Worm (Caenorhabditis elegans) whole organism, L3 larva: ENCODE data around the gene msp-55.

Experiments
- lin-39 ChIP-seq: fragments of 150-350 bp; optimal IDR thresholded peaks from 2 replicates; lab custom pipeline; 2018; ENCODE audit warnings: missing biosample characterization, missing genetic modification reagents, missing genetic modification characterization
- nhr-11 ChIP-seq: fragments of 150-350 bp; optimal IDR thresholded peaks from 2 replicates; lab custom pipeline; 2014; ENCODE audit warnings: missing biosample characterization, missing genetic modification characterization
- nhr-77 ChIP-seq: fragments of 150-350 bp; optimal IDR thresholded peaks from 2 replicates; lab custom pipeline; 2014; ENCODE audit warnings: missing biosample characterization, missing genetic modification characterization
- zag-1 ChIP-seq: fragments of 150-350 bp; optimal IDR thresholded peaks from 2 replicates; lab custom pipeline; 2014; ENCODE audit warnings: missing biosample characterization, missing genetic modification characterization

- no peak for TF ChIP-seq nhr-11 (tag; lab: Kevin White, UChicago)
- TF ChIP-seq lin-39 (tag; lab: Kevin White, UChicago): no peak
- TF ChIP-seq nhr-77 (tag; lab: Kevin White, UChicago): no peak
- TF ChIP-seq zag-1 (tag; lab: Kevin White, UChicago): no peak
Measured at ce11 chrIV:5033276-5033675, 22.5 kb downstream of the msp-55 start, which contains the start of gene C09B9.4.
